Worm (Caenorhabditis elegans): ENCODE measurements around the gene kdin-1.

Gene kdin-1

DNA sequence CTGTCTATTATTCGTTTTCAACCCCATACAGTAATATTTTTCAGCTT lies at the start of gene kdin-1:
Gene kdin-1 (plus strand): TSS at position 38 of the 47 bp plus-strand sequence.
- TF ChIP-seq cnd-1 (tag; optimal IDR thresholded peaks at IDR 0.05): no peak
- no peak for TF ChIP-seq ztf-11 (tag; optimal IDR thresholded peaks at IDR 0.05)
- no peak for TF ChIP-seq bed-3 (GFP tag; optimal IDR thresholded peaks at IDR 0.05)
- no peak for TF ChIP-seq tbx-8 (GFP tag; optimal IDR thresholded peaks at IDR 0.05)
- TF ChIP-seq unc-120 (tag; optimal IDR thresholded peaks at IDR 0.05; ENCODE audit: poor library complexity, severe bottlenecking): no peak
- TF ChIP-seq elt-1 (tag; optimal IDR thresholded peaks at IDR 0.05; ENCODE audit: borderline replicate concordance, insufficient read depth): no peak
- TF ChIP-seq nhr-28 (tag; optimal IDR thresholded peaks at IDR 0.05): no peak
- no peak for TF ChIP-seq lin-13 (tag; optimal IDR thresholded peaks at IDR 0.05)
- TF ChIP-seq nhr-76 (tag; optimal IDR thresholded peaks at IDR 0.05): no peak
- TF ChIP-seq ceh-39 (tag; optimal IDR thresholded peaks at IDR 0.05): no peak
- TF ChIP-seq ceh-43 (GFP tag; optimal IDR thresholded peaks at IDR 0.05): no peak
- TF ChIP-seq ceh-83 (GFP tag; optimal IDR thresholded peaks at IDR 0.05): no peak
- no peak for TF ChIP-seq mep-1 (tag; optimal IDR thresholded peaks at IDR 0.05)
- no peak for TF ChIP-seq mls-2 (tag; optimal IDR thresholded peaks at IDR 0.05)
- TF ChIP-seq unc-39 (tag; optimal IDR thresholded peaks at IDR 0.05): no peak
- no peak for TF ChIP-seq elt-3 (tag; optimal IDR thresholded peaks at IDR 0.05)
- TF ChIP-seq ces-1 (GFP tag; optimal IDR thresholded peaks at IDR 0.05): no peak

DNA sequence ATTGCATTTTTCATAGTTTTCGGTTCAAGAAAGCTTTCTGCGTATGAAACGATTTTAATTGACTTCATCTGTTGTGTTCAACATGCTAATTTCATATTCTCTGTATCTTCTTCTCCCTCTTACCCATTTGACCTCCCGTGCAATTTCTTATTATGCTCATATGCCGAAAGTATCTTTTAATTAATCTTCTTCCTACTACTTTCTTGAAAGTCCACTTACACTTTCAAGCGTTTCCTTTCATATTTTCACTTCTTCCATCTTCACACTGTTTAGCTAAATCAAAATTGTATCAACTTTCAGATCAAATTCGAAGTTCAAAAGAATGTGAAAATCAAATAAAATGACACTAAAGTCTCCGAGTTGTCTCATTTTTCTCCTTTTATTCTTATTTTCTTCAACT lies 47.8 kb upstream of the kdin-1 start, which contains the start of gene F13H10.5:
Gene F13H10.5 (plus strand): TSS at position 301 of the 400 bp plus-strand sequence.
- TF ChIP-seq mls-2 (tag; optimal IDR thresholded peaks at IDR 0.05) (no peak), cnd-1 (tag; optimal IDR thresholded peaks at IDR 0.05) (no peak), nhr-237 (tag; optimal IDR thresholded peaks at IDR 0.05) (no peak), snpc-4 (tag; optimal IDR thresholded peaks at IDR 0.05) (no peak)

DNA sequence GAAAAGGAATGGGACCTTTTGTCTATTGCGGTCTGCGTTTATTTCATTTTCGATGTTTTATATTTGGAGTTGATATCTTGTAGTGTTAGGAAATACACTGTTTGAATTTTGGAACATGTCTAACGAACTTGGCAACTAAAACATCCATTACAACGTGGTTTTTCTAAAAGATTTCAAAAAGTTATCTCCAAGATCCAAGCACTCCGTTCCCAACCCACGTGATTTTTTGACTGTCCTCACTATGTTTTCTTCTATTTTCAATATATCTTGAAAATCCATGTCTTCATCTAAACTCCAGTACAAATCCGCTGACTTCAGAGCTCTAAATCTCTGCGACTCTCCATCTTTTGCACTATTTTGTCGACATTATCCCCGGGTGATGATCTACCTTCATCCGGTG lies 36.8 kb upstream of the kdin-1 start, which contains the start of gene F13H10.9:
Gene F13H10.9 (plus strand): TSS at position 301 of the 400 bp plus-strand sequence.
- no peak for TF ChIP-seq lin-13 (tag; optimal IDR thresholded peaks at IDR 0.05)
- TF ChIP-seq ham-2 (GFP tag; optimal IDR thresholded peaks at IDR 0.05): no peak
- TF ChIP-seq drap-1 (GFP tag; optimal IDR thresholded peaks at IDR 0.05): no peak
- TF ChIP-seq unc-120 (tag; optimal IDR thresholded peaks at IDR 0.05; ENCODE audit: poor library complexity, severe bottlenecking): no peak

DNA sequence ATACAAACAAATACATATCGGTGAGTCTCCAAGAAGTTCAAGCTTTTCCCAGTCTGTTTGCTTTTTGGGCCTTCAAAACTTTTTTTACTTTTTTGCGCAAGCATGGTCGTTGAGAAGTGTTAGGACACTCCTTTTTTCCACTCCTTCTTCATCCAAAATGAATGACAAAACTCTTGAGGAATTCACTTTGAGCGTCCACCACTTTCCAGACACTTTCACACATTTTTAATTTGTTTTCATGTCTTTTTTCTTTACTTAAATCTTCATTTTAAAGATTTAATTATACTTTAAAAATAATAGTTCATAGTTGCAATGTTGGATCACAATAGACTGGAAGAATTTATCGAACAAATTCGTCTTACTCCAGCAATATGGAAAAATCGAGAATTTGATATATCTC lies 34.2 kb upstream of the kdin-1 start, which contains the start of gene F13H10.1:
Gene F13H10.1 (plus strand): TSS at position 301 of the 400 bp plus-strand sequence.
- no peak for TF ChIP-seq blmp-1 (tag; optimal IDR thresholded peaks at IDR 0.05)
- TF ChIP-seq nhr-28 (tag; optimal IDR thresholded peaks at IDR 0.05): no peak
- TF ChIP-seq nhr-2 (tag; optimal IDR thresholded peaks at IDR 0.05): no peak
- TF ChIP-seq zip-8 (tag; optimal IDR thresholded peaks at IDR 0.05): no peak
- TF ChIP-seq unc-62 (GFP tag; optimal IDR thresholded peaks at IDR 0.05): no peak
- no peak for TF ChIP-seq elt-1 (tag; optimal IDR thresholded peaks at IDR 0.05; ENCODE audit: borderline replicate concordance, insufficient read depth)

DNA sequence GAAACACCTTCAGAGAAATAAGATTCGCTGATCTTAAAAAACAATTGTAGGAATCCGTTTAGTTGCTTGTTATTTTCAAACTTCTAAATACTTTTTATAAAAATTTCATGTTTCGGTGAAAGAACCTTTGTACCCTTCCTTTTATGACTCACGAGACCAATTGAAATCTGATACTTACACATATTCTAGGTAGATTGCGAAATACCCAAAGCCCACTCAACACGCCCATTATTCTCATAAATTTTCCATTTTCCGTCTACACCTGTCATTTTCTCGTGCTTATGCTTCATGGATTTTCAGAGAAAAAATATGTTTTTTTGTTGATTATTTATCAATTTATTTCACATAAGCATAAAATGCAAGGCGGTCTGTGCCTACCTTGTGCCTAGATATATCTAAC lies 32.1 kb upstream of the kdin-1 start:
- TF ChIP-seq drap-1 (GFP tag; optimal IDR thresholded peaks at IDR 0.05) (no peak), mab-5 (tag; optimal IDR thresholded peaks at IDR 0.05) (no peak), blmp-1 (tag; optimal IDR thresholded peaks at IDR 0.05) (no peak), nhr-237 (tag; optimal IDR thresholded peaks at IDR 0.05) (no peak), sptf-1 (tag; optimal IDR thresholded peaks at IDR 0.05) (no peak), cnd-1 (tag; optimal IDR thresholded peaks at IDR 0.05) (no peak), lsy-2 (tag; optimal IDR thresholded peaks at IDR 0.05) (no peak)

DNA sequence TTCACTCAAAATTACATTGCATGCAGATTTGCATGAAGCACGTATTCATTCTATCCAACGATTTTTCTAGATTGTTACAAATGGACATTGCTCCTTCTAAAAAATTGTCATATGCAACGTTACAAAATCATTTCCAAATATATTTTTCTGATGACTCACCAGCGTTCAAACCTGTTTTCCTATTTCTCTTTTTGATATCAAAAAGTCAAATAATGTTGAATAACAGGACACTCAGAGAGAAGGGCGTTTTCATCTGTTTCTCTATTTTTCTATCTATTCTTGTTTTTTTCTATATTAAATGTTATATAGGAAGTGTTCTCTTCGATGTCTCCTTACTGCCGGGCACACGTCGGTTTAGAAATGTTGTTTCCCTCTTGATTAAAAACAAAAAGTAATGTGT lies 31.6 kb upstream of the kdin-1 start:
- TF ChIP-seq nhr-2 (tag; optimal IDR thresholded peaks at IDR 0.05) (no peak), M03D4.4 (tag; optimal IDR thresholded peaks at IDR 0.05) (no peak), lsy-2 (tag; optimal IDR thresholded peaks at IDR 0.05) (no peak), mab-5 (tag; optimal IDR thresholded peaks at IDR 0.05) (no peak), sem-2 (GFP tag; optimal IDR thresholded peaks at IDR 0.05) (no peak), zip-8 (tag; optimal IDR thresholded peaks at IDR 0.05) (no peak), elt-1 (tag; optimal IDR thresholded peaks at IDR 0.05; ENCODE audit: borderline replicate concordance, insufficient read depth) (no peak), nhr-76 (tag; optimal IDR thresholded peaks at IDR 0.05) (no peak), ham-2 (GFP tag; optimal IDR thresholded peaks at IDR 0.05) (no peak), flh-1 (GFP tag; optimal IDR thresholded peaks at IDR 0.05) (no peak)
